Fruit fly (Drosophila melanogaster) S2 (cell line): ENCODE measurements around the gene CG10317.

Experiments
- CG8478 ChIP-seq: fragments of >200 bp; optimal IDR thresholded peaks from 2 replicates; lab custom pipeline; 2018
- CTCF ChIP-seq, 2 experiments: fragments of >200 bp; optimal IDR thresholded peaks; 2 replicates each; lab custom pipeline; 2018

dm6 chr3R:16348289-16348688, 22.0 kb downstream of the CG10317 start:
- TF ChIP-seq CTCF (optimal IDR thresholded peaks at IDR 0.05; lab: Kevin White, UChicago) (no peak), CG8478 (lab: Kevin White, UChicago) (no peak)
